Fruit fly (Drosophila melanogaster): ENCODE measurements around the gene CG14130.
A peak's percentile ranks its signal among the peaks of the same experiment; 100 is the strongest.

CG14130 gene

DNA sequence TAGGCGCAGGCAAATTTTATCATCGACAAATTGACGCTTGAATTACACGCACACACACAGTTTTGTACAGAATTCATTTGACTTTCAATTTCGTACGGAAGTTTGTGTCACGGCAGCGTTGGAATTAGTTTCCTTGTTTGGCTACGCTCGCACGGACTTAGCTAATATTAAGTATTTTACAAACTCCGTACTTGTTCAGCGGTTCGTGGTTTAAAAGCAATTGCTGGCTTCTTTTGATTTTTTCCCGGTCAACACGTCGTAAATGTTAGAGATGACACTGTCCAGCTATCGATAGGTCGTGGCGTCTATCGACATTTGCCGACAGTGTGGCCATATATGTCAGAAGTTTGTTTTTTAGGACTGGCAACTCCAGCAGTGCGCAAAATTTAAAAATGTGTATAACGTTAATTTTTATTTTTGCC lies 18.1 kb downstream of the CG14130 start, which contains the start of gene CycA (continued):
- TF ChIP-seq pan (optimal IDR thresholded peaks at IDR 0.05) (no peak), pan (GFP tag; optimal IDR thresholded peaks at IDR 0.05 in 1 of 2, IDR thresholded peaks at IDR 0.05 in 1 of 2) (no peak), rib (GFP tag; IDR thresholded peaks at IDR 0.05) (no peak), CG3995 (GFP tag; optimal IDR thresholded peaks at IDR 0.05) (peak; percentile 12), Hmx (GFP tag; optimal IDR thresholded peaks at IDR 0.05) (no peak), Spps (tag; optimal IDR thresholded peaks at IDR 0.05) (no peak), CG5953 (GFP tag; IDR thresholded peaks at IDR 0.05) (no peak), CG30431 (GFP tag; optimal IDR thresholded peaks at IDR 0.05) (no peak), D19A (tag; optimal IDR thresholded peaks at IDR 0.05) (peak; percentile 26), Atf6 (GFP tag; IDR thresholded peaks at IDR 0.05) (no peak), gt (GFP tag; IDR thresholded peaks at IDR 0.05) (no peak), Sry-β (GFP tag; optimal IDR thresholded peaks at IDR 0.05) (no peak), HmgD (GFP tag; optimal IDR thresholded peaks at IDR 0.05) (peak; percentile 10), Optix (GFP tag; IDR thresholded peaks at IDR 0.05) (no peak), CG18599 (GFP tag; optimal IDR thresholded peaks at IDR 0.05) (no peak), D19B (GFP tag; optimal IDR thresholded peaks at IDR 0.05) (no peak), Usf (GFP tag; optimal IDR thresholded peaks at IDR 0.05) (no peak), nau (GFP tag; optimal IDR thresholded peaks at IDR 0.05) (no peak), Hey (tag; optimal IDR thresholded peaks at IDR 0.05) (no peak), tap (tag; optimal IDR thresholded peaks at IDR 0.05) (no peak), trh (GFP tag; optimal IDR thresholded peaks at IDR 0.05) (no peak), trem (tag; optimal IDR thresholded peaks at IDR 0.05) (peak; percentile 87), CkIIα-i1 (GFP tag; IDR thresholded peaks at IDR 0.05) (no peak), CG1647 (GFP tag; optimal IDR thresholded peaks at IDR 0.05) (no peak), CG4820 (GFP tag; optimal IDR thresholded peaks at IDR 0.05) (no peak), CG7963 (GFP tag; IDR thresholded peaks at IDR 0.05; ENCODE audit: partially characterized antibody) (peak; percentile 61; the same call in 1 of the 3 replicates), zf30C (GFP tag; optimal IDR thresholded peaks at IDR 0.05) (no peak), CG14860 (GFP tag; IDR thresholded peaks at IDR 0.05; ENCODE audit: partially characterized antibody) (peak; percentile 68), wor (GFP tag; IDR thresholded peaks at IDR 0.05) (no peak), CG2120 (GFP tag; optimal IDR thresholded peaks at IDR 0.05) (peak; percentile 13), CG7928 (GFP tag; optimal IDR thresholded peaks at IDR 0.05) (no peak), CG10274 (GFP tag; optimal IDR thresholded peaks at IDR 0.05) (no peak), CG7786 (GFP tag; optimal IDR thresholded peaks at IDR 0.05) (no peak), Side (GFP tag; optimal IDR thresholded peaks at IDR 0.05) (peak; percentile 25), bab2 (GFP tag; optimal IDR thresholded peaks at IDR 0.05) (no peak), ap (GFP tag; IDR thresholded peaks at IDR 0.05) (no peak), tin (GFP tag; optimal IDR thresholded peaks at IDR 0.05) (no peak), wek (GFP tag; optimal IDR thresholded peaks at IDR 0.05) (peak; percentile 32), z (GFP tag; IDR thresholded peaks at IDR 0.05) (no peak), CG31365 (tag; optimal IDR thresholded peaks at IDR 0.05) (no peak), Rx (GFP tag; IDR thresholded peaks at IDR 0.05) (no peak), ac (GFP tag; optimal IDR thresholded peaks at IDR 0.05) (no peak), vvl (GFP tag; IDR thresholded peaks at IDR 0.05) (no peak), CG31388 (GFP tag; optimal IDR thresholded peaks at IDR 0.05) (no peak), D (optimal IDR thresholded peaks at IDR 0.05) (no peak), D (GFP tag; optimal IDR thresholded peaks at IDR 0.05) (no peak), h (optimal IDR thresholded peaks at IDR 0.05) (no peak), CG18764 (GFP tag; optimal IDR thresholded peaks at IDR 0.05) (no peak), CG17385 (GFP tag; optimal IDR thresholded peaks at IDR 0.05) (no peak), CG14710 (tag; optimal IDR thresholded peaks at IDR 0.05) (peak; percentile 79), schlank (tag; optimal IDR thresholded peaks at IDR 0.05) (no peak), Ravus (GFP tag; IDR thresholded peaks at IDR 0.05) (no peak), emc (GFP tag; optimal IDR thresholded peaks at IDR 0.05) (no peak), HHEX (GFP tag; optimal IDR thresholded peaks at IDR 0.05) (no peak)

Measured in whole organism, embryonic.